Worm (Caenorhabditis elegans) whole organism, L3 larva: Measurements from ENCODE around the gene F42A10.7.

Experiments
- egl-27 ChIP-seq: sonication (generic microtip); optimal IDR thresholded peaks from 4 replicates; lab custom pipeline; 2017; ENCODE audit warnings: missing biosample characterization, missing genetic modification reagents, missing genetic modification characterization
- fkh-10 ChIP-seq: sonication (generic microtip); optimal IDR thresholded peaks from 2 replicates; lab custom pipeline; 2017; ENCODE audit warnings: missing biosample characterization, missing genetic modification reagents, missing genetic modification characterization
- fos-1 ChIP-seq: fragments of 150-350 bp; optimal IDR thresholded peaks from 2 replicates; lab custom pipeline; 2014; ENCODE audit warnings: missing biosample characterization, missing genetic modification characterization
- lin-15B ChIP-seq: fragments of 150-350 bp; optimal IDR thresholded peaks from 2 replicates; lab custom pipeline; 2014; ENCODE audit warnings: missing biosample characterization, missing genetic modification characterization
- nfya-1 ChIP-seq: sonication (generic microtip); optimal IDR thresholded peaks from 2 replicates; lab custom pipeline; 2017; ENCODE audit warnings: missing genetic modification characterization, mild to moderate bottlenecking, missing compliant biosample characterization, antibody characterized with exemption, moderate library complexity; ENCODE audit not compliant: insufficient read depth
- nhr-237 ChIP-seq: fragments of 150-350 bp; optimal IDR thresholded peaks from 2 replicates; lab custom pipeline; 2014; ENCODE audit warnings: missing biosample characterization, missing genetic modification characterization
- nhr-77 ChIP-seq: fragments of 150-350 bp; optimal IDR thresholded peaks from 2 replicates; lab custom pipeline; 2014; ENCODE audit warnings: missing biosample characterization, missing genetic modification characterization
- unc-62 ChIP-seq: fragments of 150-350 bp; sonication (generic microtip); optimal IDR thresholded peaks from 4 replicates; lab custom pipeline; 2014; ENCODE audit warnings: missing biosample characterization, missing genetic modification reagents, missing genetic modification characterization
- ztf-4 ChIP-seq: fragments of 150-350 bp; optimal IDR thresholded peaks from 2 replicates; lab custom pipeline; 2014; ENCODE audit warnings: missing biosample characterization, missing genetic modification characterization

ce11 chrIII:6183118-6183517 is 4.6 kb upstream of the F42A10.7 start, which contains the start of gene nas-28:
- TF ChIP-seq nhr-77 = no peak
- no peak for TF ChIP-seq ztf-4 (tag; lab: Kevin White, UChicago)
- no peak for TF ChIP-seq fkh-10 (GFP tag; lab: Kevin White, UChicago)
- TF ChIP-seq lin-15B (tag; lab: Kevin White, UChicago) = no peak
- no peak for TF ChIP-seq unc-62
- TF ChIP-seq egl-27 (tag; lab: Kevin White, UChicago) = no peak
- TF ChIP-seq nfya-1 (tag; lab: Kevin White, UChicago) = no peak
- no peak for TF ChIP-seq fos-1 (tag; lab: Kevin White, UChicago)
- TF ChIP-seq nhr-237 = no peak
